Worm (Caenorhabditis elegans): ENCODE data around the gene F56D5.6.
A peak's percentile ranks its signal among the peaks of the same experiment; 100 is the strongest.
"Not testable (repeated sequence)": the region's sequence is repeated elsewhere in the genome, so short reads cannot be mapped to it uniquely, and the experiment has no call there.

- TF ChIP-seq T22C8.4 (GFP tag; IDR thresholded peaks at IDR 0.05); flt-1 (GFP tag; IDR thresholded peaks at IDR 0.05); klf-2 (GFP tag; conservative IDR thresholded peaks at IDR 0.05); cog-1 (tag; optimal IDR thresholded peaks at IDR 0.05); ref-1 (GFP tag; conservative IDR thresholded peaks at IDR 0.05); ztf-29 (GFP tag; IDR thresholded peaks at IDR 0.05): not testable (repeated sequence)
- TF ChIP-seq tab-1 (GFP tag; IDR thresholded peaks at IDR 0.05) = 0 out of 2 replicates have a peak, but pooled peaks have one; percentile 16
Observed at ce11 chrIV:9410766-9411165, 9.0 kb downstream of the F56D5.6 start.

Data from whole organism, midembryonic.